Fruit fly (Drosophila melanogaster) whole organism: Measurements from ENCODE around the gene CG3349.
A peak's percentile ranks its signal among the peaks of the same experiment; 100 is the strongest.

Experiments
- CG8478 ChIP-seq: fragments of >200 bp; optimal IDR thresholded peaks from 2 replicates; lab custom pipeline; 2018; ENCODE audit warnings: inconsistent platforms
- Dll ChIP-seq: fragments of >200 bp; optimal IDR thresholded peaks from 2 replicates; lab custom pipeline; 2017
- EcR ChIP-seq, 2 experiments: fragments of >200 bp; optimal IDR thresholded peaks; 2 replicates each; lab custom pipeline; 2017; ENCODE audit warnings: missing biosample characterization in 2 of 2, missing genetic modification characterization in 2 of 2, missing genetic modification reagents in 2 of 2
- pan ChIP-seq: fragments of >200 bp; optimal IDR thresholded peaks from 2 replicates; lab custom pipeline; 2017
- psq ChIP-seq: fragments of >200 bp; optimal IDR thresholded peaks from 2 replicates; lab custom pipeline; 2017
- usp ChIP-seq: fragments of >200 bp; optimal IDR thresholded peaks from 2 replicates; lab custom pipeline; 2017; ENCODE audit warnings: missing biosample characterization, missing genetic modification characterization, mixed read lengths

CG3349 gene

DNA sequence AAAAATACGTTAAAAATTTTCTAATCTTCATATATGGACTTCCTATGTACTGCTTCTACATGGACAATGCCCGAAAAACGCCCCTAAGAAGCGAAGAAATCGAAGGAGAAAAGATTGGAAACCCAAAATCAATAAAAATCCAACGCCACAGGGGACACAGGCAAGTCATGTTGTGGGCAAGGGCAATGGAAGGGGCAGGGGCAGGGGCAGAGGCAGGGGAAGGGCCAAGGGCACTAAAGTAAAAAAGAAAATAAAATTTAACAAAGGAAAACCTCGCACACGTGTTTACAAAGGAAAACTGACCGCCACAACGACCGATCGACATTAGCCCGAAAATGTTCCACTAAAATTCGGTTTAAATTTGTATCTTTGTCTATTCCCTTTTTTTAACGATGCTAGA lies 16.7 kb upstream of the CG3349 start:
- TF ChIP-seq Dll (lab: Kevin White, UChicago): no peak
- no peak for TF ChIP-seq pan
- TF ChIP-seq usp (GFP tag; lab: Kevin White, UChicago): no peak
- TF ChIP-seq EcR (GFP tag; optimal IDR thresholded peaks at IDR 0.05; lab: Kevin White, UChicago): no peak
- no peak for TF ChIP-seq CG8478 (lab: Kevin White, UChicago)

DNA sequence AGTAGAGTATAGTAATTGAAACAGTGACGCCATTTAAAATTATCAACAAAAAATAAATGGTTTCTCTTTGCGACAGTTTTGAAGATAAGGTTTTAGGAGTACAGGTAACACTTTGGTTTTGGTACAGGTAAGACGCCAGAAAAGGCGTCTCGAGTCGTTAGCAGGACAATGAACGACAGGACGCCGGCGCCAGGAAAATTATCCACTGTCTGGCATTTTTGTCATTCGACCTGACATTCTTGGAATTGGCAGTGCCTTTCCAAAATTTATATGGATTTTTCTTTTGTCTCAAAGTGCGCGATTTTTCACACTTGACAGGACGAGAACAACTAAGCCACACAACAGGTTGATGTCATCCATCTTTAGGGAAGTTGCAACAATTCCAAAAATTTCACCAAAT lies 14.6 kb upstream of the CG3349 start:
- no peak for TF ChIP-seq Dll (lab: Kevin White, UChicago)
- no peak for TF ChIP-seq CG8478 (lab: Kevin White, UChicago)
- no peak for TF ChIP-seq pan
- no peak for TF ChIP-seq usp (GFP tag; lab: Kevin White, UChicago)
- no peak for TF ChIP-seq EcR (GFP tag; optimal IDR thresholded peaks at IDR 0.05; lab: Kevin White, UChicago)
- TF ChIP-seq psq (lab: Kevin White, UChicago): no peak

DNA sequence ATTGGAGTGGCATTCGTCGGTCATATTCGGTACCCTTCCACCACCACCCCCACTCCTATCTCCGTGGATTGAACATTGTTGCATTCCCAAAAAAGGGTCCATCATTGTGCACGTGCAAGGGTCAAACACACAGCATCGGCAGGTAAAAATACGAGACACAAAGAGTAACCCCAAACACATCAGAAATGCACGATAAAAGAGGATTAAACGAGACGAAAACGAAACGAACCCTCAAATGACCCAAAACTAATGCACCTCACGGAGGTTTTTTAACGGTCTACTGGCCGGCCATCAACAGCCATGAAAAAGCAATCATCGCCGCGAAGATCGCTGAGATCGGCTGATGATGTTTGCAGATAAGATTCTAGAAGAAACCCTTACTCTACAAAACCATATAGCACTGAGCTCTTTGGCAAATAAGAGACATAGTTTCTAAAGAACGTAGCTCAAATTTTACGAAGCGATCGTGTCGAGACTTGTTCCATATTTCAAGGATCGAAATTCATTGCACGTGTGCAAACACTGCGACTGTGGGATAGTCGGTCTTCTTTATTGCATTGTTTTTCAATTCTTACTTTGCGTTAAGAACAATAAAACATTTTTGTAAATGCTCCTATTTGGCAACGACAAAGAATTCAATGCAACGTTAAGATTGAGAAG lies 13.1 kb upstream of the CG3349 start:
- no peak for TF ChIP-seq Dll (lab: Kevin White, UChicago)
- TF ChIP-seq usp (GFP tag; lab: Kevin White, UChicago): no peak
- no peak for TF ChIP-seq pan
- TF ChIP-seq psq (lab: Kevin White, UChicago): no peak
- no peak for TF ChIP-seq CG8478 (lab: Kevin White, UChicago)
- no peak for TF ChIP-seq EcR (GFP tag; optimal IDR thresholded peaks at IDR 0.05; lab: Kevin White, UChicago)

DNA sequence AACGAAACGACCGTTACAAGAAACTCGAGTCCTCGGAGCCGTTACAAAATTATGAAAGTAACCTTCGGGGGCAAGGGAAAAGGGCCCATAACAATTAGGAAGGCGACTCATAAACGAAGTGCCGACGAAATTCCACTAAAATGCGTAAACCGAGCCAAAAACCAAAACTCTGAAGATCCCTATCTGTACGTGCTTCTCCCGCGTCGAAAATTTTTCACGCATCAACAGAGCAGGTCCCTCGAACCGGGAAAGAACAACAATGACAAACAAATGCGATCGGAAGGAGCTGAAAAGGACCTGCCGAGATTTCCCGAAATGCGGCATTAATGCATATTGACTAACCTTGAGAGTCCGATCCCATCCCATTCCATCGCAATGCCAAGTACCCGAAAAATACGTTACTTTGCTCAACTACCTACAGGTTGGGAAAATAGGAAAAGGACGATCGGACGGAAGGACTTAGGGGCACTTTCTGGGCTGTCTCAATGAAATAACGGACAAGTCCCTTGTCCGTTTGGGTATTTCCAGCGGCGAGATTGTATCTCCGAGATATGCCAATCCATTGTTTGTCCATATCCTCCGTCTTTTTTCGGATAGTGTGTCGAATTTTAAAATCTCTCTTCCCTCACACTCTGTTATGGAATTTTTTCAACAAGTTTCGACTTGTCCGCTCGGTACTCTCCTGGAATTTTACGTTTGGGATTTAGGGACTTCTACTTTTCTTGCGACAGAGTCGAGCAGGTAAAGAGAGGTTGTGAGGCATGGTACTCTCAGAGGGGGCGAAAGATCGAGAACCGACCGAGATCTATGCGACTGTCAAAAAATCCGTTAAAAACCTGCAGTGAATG lies 11.5 kb upstream of the CG3349 start:
- TF ChIP-seq pan: no peak
- no peak for TF ChIP-seq CG8478 (lab: Kevin White, UChicago)
- no peak for TF ChIP-seq EcR (GFP tag; optimal IDR thresholded peaks at IDR 0.05; lab: Kevin White, UChicago)
- TF ChIP-seq psq (lab: Kevin White, UChicago): no peak
- TF ChIP-seq Dll (lab: Kevin White, UChicago): no peak
- TF ChIP-seq usp (GFP tag; lab: Kevin White, UChicago): no peak

DNA sequence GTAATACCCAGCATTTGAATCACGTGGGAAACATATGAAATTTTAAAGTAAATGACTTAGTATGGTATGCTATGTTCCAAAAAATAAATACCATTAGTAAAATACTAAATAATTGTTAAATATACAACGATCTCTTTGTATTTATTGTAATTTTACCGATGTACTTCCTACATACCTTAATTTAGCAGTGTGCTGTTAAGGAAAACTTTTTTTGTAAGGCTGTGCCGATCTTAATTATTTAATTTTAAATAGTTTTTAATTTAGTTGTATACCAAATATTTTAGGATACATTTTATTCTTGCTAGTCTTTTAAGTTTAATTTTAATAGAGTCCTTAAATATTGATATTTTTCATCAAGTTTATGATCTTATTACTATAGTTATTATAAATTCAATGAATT lies 10.9 kb upstream of the CG3349 start:
- peak; percentile 61 for TF ChIP-seq pan
- TF ChIP-seq psq (lab: Kevin White, UChicago): no peak

DNA sequence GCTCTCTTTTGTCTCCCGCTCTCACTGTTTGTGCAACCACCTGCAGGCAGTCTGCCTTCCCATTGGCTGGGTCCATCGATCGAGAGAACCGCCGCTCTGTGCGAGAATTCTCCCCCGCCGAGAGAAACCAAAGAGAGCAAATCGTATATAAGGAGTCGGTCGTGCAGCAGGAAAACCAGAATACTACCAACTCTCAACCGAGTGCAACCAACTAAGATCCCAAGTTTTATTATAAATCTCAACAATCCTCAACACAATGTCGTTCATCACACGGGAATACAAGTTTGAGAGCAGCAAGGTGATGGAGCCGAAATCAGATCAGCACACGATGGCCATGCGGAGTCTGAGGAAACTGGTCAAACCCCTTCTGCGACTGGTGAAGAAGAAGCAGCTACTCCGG lies 10.2 kb upstream of the CG3349 start, which contains the start of gene Tom:
Gene Tom, plus strand, starts transcription at position 174 of the 400 bp plus-strand sequence.
- TF ChIP-seq EcR (GFP tag; optimal IDR thresholded peaks at IDR 0.05; lab: Kevin White, UChicago): no peak
- no peak for TF ChIP-seq pan
- TF ChIP-seq Dll (lab: Kevin White, UChicago): no peak
- no peak for TF ChIP-seq CG8478 (lab: Kevin White, UChicago)
- TF ChIP-seq psq (lab: Kevin White, UChicago): no peak
- no peak for TF ChIP-seq usp (GFP tag; lab: Kevin White, UChicago)

DNA sequence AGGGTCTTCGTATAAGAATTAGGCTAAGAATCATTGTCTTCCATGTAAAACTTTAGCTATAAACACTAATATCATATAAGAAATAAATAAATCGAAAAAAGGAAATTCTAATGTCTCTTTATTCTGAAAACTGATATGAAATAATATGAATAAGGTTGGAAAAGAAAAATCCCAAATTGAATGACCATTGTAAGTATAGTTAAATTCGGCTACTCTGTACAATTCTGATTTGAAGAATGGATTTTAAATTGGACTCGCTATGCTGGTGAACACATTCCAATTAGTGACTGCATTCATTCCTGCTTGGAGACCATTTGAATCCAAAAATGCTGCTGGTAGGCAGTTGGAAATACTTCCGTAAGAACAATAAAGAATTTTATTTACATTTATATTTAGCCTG lies 9.2 kb upstream of the CG3349 start:
- TF ChIP-seq EcR (GFP tag; optimal IDR thresholded peaks at IDR 0.05; lab: Kevin White, UChicago) (no peak), psq (lab: Kevin White, UChicago) (no peak), pan (no peak), Dll (lab: Kevin White, UChicago) (no peak)

DNA sequence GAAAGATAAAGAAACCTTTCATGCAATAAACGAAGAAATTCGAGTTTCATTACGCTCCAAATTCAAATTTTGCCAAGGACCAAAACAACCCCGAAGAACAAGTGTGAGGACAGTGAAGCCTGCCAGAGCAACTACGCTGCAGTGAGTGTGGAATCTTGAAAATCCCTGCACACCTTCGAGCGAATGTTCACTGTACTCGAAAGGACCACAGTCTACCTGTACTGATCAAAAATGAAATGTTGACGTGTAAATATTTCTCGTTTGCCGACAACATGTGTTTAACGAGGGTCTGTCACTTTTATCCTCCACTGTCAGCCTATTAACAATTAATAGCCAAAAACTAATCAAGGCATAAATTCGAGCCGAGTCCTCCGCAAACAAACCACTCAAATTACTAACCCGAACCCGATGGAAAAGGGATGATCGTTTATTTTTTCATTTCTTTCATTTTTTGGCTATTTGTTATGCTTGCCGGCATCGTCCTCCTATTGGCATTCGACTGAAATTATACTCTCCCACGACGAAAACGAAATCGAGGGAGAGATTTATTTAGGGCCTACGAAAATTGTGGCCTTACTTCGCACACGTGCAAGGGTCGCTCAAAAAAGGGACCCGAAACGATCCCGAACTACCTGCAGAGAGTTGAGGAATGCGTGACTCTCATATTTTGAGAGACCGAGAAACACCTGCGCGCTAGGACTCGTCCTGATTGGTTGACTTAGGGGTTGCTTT lies 7.4 kb upstream of the CG3349 start:
- TF ChIP-seq psq (lab: Kevin White, UChicago): no peak
- no peak for TF ChIP-seq Dll (lab: Kevin White, UChicago)
- no peak for TF ChIP-seq CG8478 (lab: Kevin White, UChicago)
- TF ChIP-seq usp (GFP tag; lab: Kevin White, UChicago): no peak

DNA sequence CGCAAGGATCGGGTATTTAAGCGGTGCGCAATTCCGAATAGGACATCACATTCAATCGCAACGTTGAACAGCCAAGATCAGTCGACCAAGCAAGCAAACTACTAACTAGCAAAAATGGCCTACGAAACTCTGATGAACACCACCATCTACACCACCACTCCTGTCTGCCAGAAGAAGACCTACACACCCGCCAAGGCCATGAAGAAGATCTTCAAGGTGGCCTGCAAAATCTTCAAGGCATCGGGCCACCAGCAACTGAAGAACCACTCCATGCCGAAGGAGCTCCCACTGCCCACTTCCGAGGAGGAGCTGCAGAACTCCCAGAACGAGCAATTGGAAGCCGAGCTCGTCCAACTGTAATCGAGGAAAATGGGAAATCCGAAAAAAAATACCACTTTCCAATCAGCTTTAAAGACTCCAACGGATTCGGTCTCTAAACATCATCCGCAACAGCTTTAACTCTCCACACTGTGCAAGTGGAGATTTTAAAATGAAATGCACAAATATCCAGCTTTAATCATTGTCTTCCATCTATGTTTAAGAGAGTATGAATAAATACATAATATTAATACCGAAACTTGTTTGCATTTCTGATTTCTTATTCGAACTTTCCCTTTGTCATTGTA lies 6.7 kb upstream of the CG3349 start, which contains the start of gene Brd:
Gene Brd, plus strand, starts transcription at position 43 of the 626 bp plus-strand sequence.
- no peak for TF ChIP-seq EcR (GFP tag; optimal IDR thresholded peaks at IDR 0.05; lab: Kevin White, UChicago)
- TF ChIP-seq Dll (lab: Kevin White, UChicago): no peak
- no peak for TF ChIP-seq psq (lab: Kevin White, UChicago)
- no peak for TF ChIP-seq pan
- TF ChIP-seq CG8478 (lab: Kevin White, UChicago): no peak
- no peak for TF ChIP-seq usp (GFP tag; lab: Kevin White, UChicago)

DNA sequence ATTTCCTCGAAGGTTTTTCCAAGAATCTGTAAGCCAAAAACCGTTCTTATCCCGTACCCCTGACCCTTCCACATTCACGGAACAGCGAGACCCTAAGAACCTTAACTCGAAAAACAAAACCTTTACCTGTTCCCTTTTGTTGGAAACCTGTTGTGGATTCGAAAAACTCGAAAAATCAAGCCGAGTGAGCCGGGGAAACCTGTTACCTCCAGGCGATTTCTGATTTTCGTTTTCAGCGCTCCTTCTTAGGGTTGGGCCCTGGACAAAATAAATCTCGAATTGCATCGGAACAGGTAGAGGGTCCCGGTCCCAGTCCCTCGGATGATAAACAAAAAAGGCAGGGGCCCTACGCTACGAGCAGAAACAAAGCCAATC lies 6.2 kb upstream of the CG3349 start:
- no peak for TF ChIP-seq pan
- no peak for TF ChIP-seq psq (lab: Kevin White, UChicago)
- no peak for TF ChIP-seq usp (GFP tag; lab: Kevin White, UChicago)
- no peak for TF ChIP-seq EcR (GFP tag; optimal IDR thresholded peaks at IDR 0.05; lab: Kevin White, UChicago)
- no peak for TF ChIP-seq CG8478 (lab: Kevin White, UChicago)
- TF ChIP-seq Dll (lab: Kevin White, UChicago): no peak

DNA sequence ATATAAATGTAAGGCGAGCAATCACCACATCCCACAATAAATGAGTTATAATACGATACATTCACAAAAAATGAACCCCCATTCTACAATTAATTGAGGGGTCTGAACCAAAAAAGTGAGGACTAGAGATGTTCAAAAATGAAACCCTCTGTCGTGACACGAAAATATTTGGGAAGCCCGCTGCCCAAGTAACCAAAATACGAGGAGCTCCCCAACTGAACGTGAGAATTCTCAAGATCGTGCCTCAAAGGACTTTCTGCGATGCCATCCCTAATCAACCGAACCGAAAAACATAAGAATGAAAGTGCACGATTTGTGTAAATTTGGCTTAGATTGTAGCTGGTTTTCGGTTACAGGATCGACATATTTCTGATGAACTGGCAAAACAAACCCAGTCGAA lies 4.9 kb upstream of the CG3349 start, which contains the start of gene Ocho:
Gene Ocho, plus strand, starts transcription at position 336 of the 400 bp plus-strand sequence.
- TF ChIP-seq EcR (GFP tag; optimal IDR thresholded peaks at IDR 0.05; lab: Kevin White, UChicago) (no peak), Dll (lab: Kevin White, UChicago) (no peak), usp (GFP tag; lab: Kevin White, UChicago) (no peak)
